Fruit fly (Drosophila melanogaster): Measurements from ENCODE around the gene GILT2.

- TF ChIP-seq woc (GFP tag; optimal IDR thresholded peaks at IDR 0.05) (no peak), psq (GFP tag; optimal IDR thresholded peaks at IDR 0.05) (no peak), pan (optimal IDR thresholded peaks at IDR 0.05) (no peak), h (GFP tag; optimal IDR thresholded peaks at IDR 0.05) (no peak), Dfd (GFP tag; optimal IDR thresholded peaks at IDR 0.05) (no peak), N (GFP tag; optimal IDR thresholded peaks at IDR 0.05) (no peak), lola (GFP tag; optimal IDR thresholded peaks at IDR 0.05) (no peak), Hnf4 (GFP tag; optimal IDR thresholded peaks at IDR 0.05) (no peak), Jra (GFP tag; optimal IDR thresholded peaks at IDR 0.05) (no peak)
These were observed 17.4 kb downstream of the GILT2 start, which contains the start of gene CG10252 for dm6 chr3R:23696145-23696544.

Data from whole organism, wandering third instar larva.